Fruit fly (Drosophila melanogaster): ENCODE data around the gene CG42709.

Gene CG42709

dm6 chr3L:12831290-12831952 lies 41.4 kb downstream of the CG42709 start (continued):
- TF ChIP-seq CG15696 (tag; optimal IDR thresholded peaks at IDR 0.05) (no peak), hth (optimal IDR thresholded peaks at IDR 0.05) (no peak), Hsf (GFP tag; optimal IDR thresholded peaks at IDR 0.05) (peak; percentile 46), MTF-1 (GFP tag; optimal IDR thresholded peaks at IDR 0.05; ENCODE audit: borderline replicate concordance) (no peak), chn (GFP tag; optimal IDR thresholded peaks at IDR 0.05) (peak; percentile 24), CG17829 (tag; optimal IDR thresholded peaks at IDR 0.05) (peak; percentile 43), zfh2 (GFP tag; optimal IDR thresholded peaks at IDR 0.05) (peak; percentile 44), crp (GFP tag; optimal IDR thresholded peaks at IDR 0.05) (no peak), zen (tag; optimal IDR thresholded peaks at IDR 0.05) (no peak), row (GFP tag; IDR thresholded peaks at IDR 0.05) (peak; percentile 55), CG14441 (GFP tag; IDR thresholded peaks at IDR 0.05) (peak; percentile 61), Neu2 (GFP tag; optimal IDR thresholded peaks at IDR 0.05; ENCODE audit: borderline replicate concordance) (no peak), CG6654 (GFP tag; optimal IDR thresholded peaks at IDR 0.05) (peak; percentile 34), CG15269 (tag; optimal IDR thresholded peaks at IDR 0.05) (peak; percentile 70), nau (GFP tag; optimal IDR thresholded peaks at IDR 0.05) (peak; percentile 44), CG2120 (GFP tag; optimal IDR thresholded peaks at IDR 0.05) (peak; percentile 80), tap (tag; optimal IDR thresholded peaks at IDR 0.05) (peak; percentile 7), rib (GFP tag; IDR thresholded peaks at IDR 0.05) (peak; percentile 62; the same call in 1 of the 2 replicates), ci (GFP tag; IDR thresholded peaks at IDR 0.05) (peak; percentile 63; the same call in 1 of the 3 replicates), pb (GFP tag; optimal IDR thresholded peaks at IDR 0.05) (no peak), CG16779 (GFP tag; IDR thresholded peaks at IDR 0.05) (no peak), CG32532 (GFP tag; IDR thresholded peaks at IDR 0.05) (peak; percentile 61; the same call in 1 of the 2 replicates), slbo (GFP tag; IDR thresholded peaks at IDR 0.05) (peak; percentile 77), CG1024 (GFP tag; IDR thresholded peaks at IDR 0.05) (no peak), Side (GFP tag; optimal IDR thresholded peaks at IDR 0.05) (peak; percentile 41), Vsx1 (GFP tag; optimal IDR thresholded peaks at IDR 0.05) (no peak), bbx (GFP tag; IDR thresholded peaks at IDR 0.05; ENCODE audit: partially characterized antibody) (no peak), CG15073 (GFP tag; optimal IDR thresholded peaks at IDR 0.05) (no peak), CG12391 (tag; optimal IDR thresholded peaks at IDR 0.05) (peak; percentile 61), dm (GFP tag; optimal IDR thresholded peaks at IDR 0.05) (no peak), ERR (GFP tag; optimal IDR thresholded peaks at IDR 0.05) (peak; percentile 58), pzg (GFP tag; optimal IDR thresholded peaks at IDR 0.05) (no peak), zen2 (GFP tag; IDR thresholded peaks at IDR 0.05; ENCODE audit: partially characterized antibody) (no peak), lilli (GFP tag; optimal IDR thresholded peaks at IDR 0.05) (peak; percentile 71), vnd (GFP tag; IDR thresholded peaks at IDR 0.05; ENCODE audit: partially characterized antibody) (no peak), gfzf (GFP tag; optimal IDR thresholded peaks at IDR 0.05) (no peak), Six4 (GFP tag; optimal IDR thresholded peaks at IDR 0.05) (peak; percentile 19), CG7928 (GFP tag; optimal IDR thresholded peaks at IDR 0.05) (no peak), D19A (tag; optimal IDR thresholded peaks at IDR 0.05) (peak; percentile 71), HLH4C (GFP tag; IDR thresholded peaks at IDR 0.05; ENCODE audit: partially characterized antibody) (no peak), abd-A (tag; optimal IDR thresholded peaks at IDR 0.05) (no peak), CG9437 (GFP tag; optimal IDR thresholded peaks at IDR 0.05) (no peak), Hr51 (GFP tag; optimal IDR thresholded peaks at IDR 0.05) (peak in 1 of 2 experiments; percentile 79), eve (GFP tag; optimal IDR thresholded peaks at IDR 0.05) (peak in 1 of 2 experiments; percentile 68), CG31224 (GFP tag; IDR thresholded peaks at IDR 0.05) (peak; percentile 22; the same call in 1 of the 2 replicates), h (optimal IDR thresholded peaks at IDR 0.05) (no peak), prd (optimal IDR thresholded peaks at IDR 0.05) (no peak), prd (GFP tag; IDR thresholded peaks at IDR 0.05) (peak; percentile 74; the same call in 2 of the 3 replicates), Lpt (GFP tag; optimal IDR thresholded peaks at IDR 0.05) (no peak), CG3281 (GFP tag; optimal IDR thresholded peaks at IDR 0.05) (peak; percentile 53)
